Fruit fly (Drosophila melanogaster) whole organism, prepupa: ENCODE data around the gene GlyRS.

Experiments used
- CG10669 ChIP-seq: fragments of 200-800 bp; sonication (Bioruptor generic); optimal IDR thresholded peaks from 3 replicates; lab custom pipeline; 2018; ENCODE audit warnings: missing biosample characterization, mild to moderate bottlenecking, missing genetic modification characterization, moderate library complexity
- CG16779 ChIP-seq: fragments of 200-800 bp; sonication (Bioruptor generic); optimal IDR thresholded peaks from 3 replicates; lab custom pipeline; 2017; ENCODE audit warnings: missing biosample characterization, mild to moderate bottlenecking, missing genetic modification characterization
- CG4318 ChIP-seq: fragments of 200-800 bp; sonication (Bioruptor generic); optimal IDR thresholded peaks from 3 replicates; lab custom pipeline; 2017; ENCODE audit warnings: missing biosample characterization, mild to moderate bottlenecking, missing genetic modification characterization
- CG6276 ChIP-seq: fragments of 200-800 bp; sonication (Bioruptor generic); optimal IDR thresholded peaks from 2 replicates; lab custom pipeline; 2017; ENCODE audit warnings: missing biosample characterization, mild to moderate bottlenecking, missing genetic modification characterization
- CG6854 ChIP-seq: fragments of 200-800 bp; sonication (Bioruptor generic); optimal IDR thresholded peaks from 2 replicates; lab custom pipeline; 2017; ENCODE audit warnings: missing biosample characterization, mild to moderate bottlenecking, missing genetic modification characterization
- Eip75B ChIP-seq: fragments of 200-800 bp; sonication (Bioruptor generic); optimal IDR thresholded peaks from 3 replicates; lab custom pipeline; 2016; ENCODE audit warnings: missing biosample characterization, missing genetic modification characterization
- Gug ChIP-seq: fragments of 200-800 bp; sonication (Bioruptor generic); IDR thresholded peaks from 2 replicates; pipeline ENCODE4 v1.3.6; 2022; ENCODE audit warnings: missing biosample characterization, missing genetic modification characterization
- Lpt ChIP-seq: fragments of 200-800 bp; sonication (Bioruptor generic); optimal IDR thresholded peaks from 3 replicates; lab custom pipeline; 2016; ENCODE audit warnings: missing biosample characterization, missing genetic modification characterization
- Met ChIP-seq: fragments of 200-800 bp; sonication (Bioruptor generic); optimal IDR thresholded peaks from 3 replicates; lab custom pipeline; 2016; ENCODE audit warnings: missing biosample characterization, missing genetic modification characterization
- eg ChIP-seq: fragments of 200-800 bp; sonication (Bioruptor generic); IDR thresholded peaks from 3 replicates; pipeline ENCODE4 v1.3.6; 2022; ENCODE audit warnings: missing biosample characterization, missing genetic modification characterization
- salr ChIP-seq, 2 experiments: fragments of 200-800 bp; sonication (Bioruptor generic); optimal IDR thresholded peaks; 3 replicates each; lab custom pipeline; 2016 to 2018; ENCODE audit warnings: missing biosample characterization in 2 of 2, missing genetic modification characterization in 2 of 2, mild to moderate bottlenecking in 1 of 2
- vri ChIP-seq: fragments of 200-800 bp; sonication (Bioruptor generic); optimal IDR thresholded peaks from 3 replicates; lab custom pipeline; 2016; ENCODE audit warnings: missing biosample characterization, mild to moderate bottlenecking, missing genetic modification characterization

DNA sequence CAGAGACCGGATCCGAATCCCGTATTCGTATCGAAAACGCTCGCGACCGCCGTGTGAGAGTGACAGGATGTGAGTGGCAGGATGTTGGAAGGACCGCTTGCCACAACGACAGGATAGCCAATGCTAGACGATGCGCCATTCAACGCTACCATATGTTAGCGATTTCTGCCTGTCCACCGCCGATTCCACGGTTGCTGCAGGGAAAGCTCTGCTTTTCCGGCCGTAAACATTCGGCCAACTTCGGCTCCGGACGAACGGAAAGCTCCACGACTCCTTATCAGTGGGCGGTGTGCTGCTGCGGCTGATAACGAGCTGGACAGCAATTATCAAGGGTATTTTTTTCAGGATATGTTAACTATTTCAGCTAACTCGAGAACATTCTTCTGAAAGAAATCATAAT, 30.1 kb upstream of the GlyRS start, which contains the start of gene Sytbeta:
- TF ChIP-seq CG4318 (GFP tag; lab: Kevin White, UChicago) (no peak), vri (no peak), CG16779 (tag; lab: Kevin White, UChicago) (no peak), eg (GFP tag; lab: Robert Waterston, UW) (no peak), Gug (GFP tag; lab: Robert Waterston, UW) (no peak), CG6854 (GFP tag; lab: Kevin White, UChicago) (no peak), CG10669 (GFP tag; lab: Kevin White, UChicago) (no peak), Lpt (GFP tag; lab: Kevin White, UChicago) (no peak), CG6276 (no peak), salr (GFP tag; optimal IDR thresholded peaks at IDR 0.05; lab: Kevin White, UChicago) (no peak), Met (GFP tag; lab: Kevin White, UChicago) (no peak), Eip75B (GFP tag; lab: Kevin White, UChicago) (no peak)
